Worm (Caenorhabditis elegans) whole organism, mixed stage, embryonic: Measurements from ENCODE around the gene srt-33.

Experiments used
- blmp-1 ChIP-seq: fragments of 150-350 bp; optimal IDR thresholded peaks from 2 replicates; lab custom pipeline; 2014; ENCODE audit warnings: missing biosample characterization, missing genetic modification characterization
- elt-1 ChIP-seq: sonication (generic microtip); optimal IDR thresholded peaks from 2 replicates; lab custom pipeline; 2017; ENCODE audit warnings: missing genetic modification characterization, mild to moderate bottlenecking, missing compliant biosample characterization, antibody characterized with exemption, moderate library complexity, borderline replicate concordance; ENCODE audit not compliant: insufficient read depth
- elt-3 ChIP-seq: fragments of 150-350 bp; optimal IDR thresholded peaks from 2 replicates; lab custom pipeline; 2014; ENCODE audit warnings: missing biosample characterization, missing genetic modification characterization
- lin-13 ChIP-seq: fragments of 150-350 bp; optimal IDR thresholded peaks from 2 replicates; lab custom pipeline; 2014; ENCODE audit warnings: missing biosample characterization, missing genetic modification characterization
- mep-1 ChIP-seq: fragments of 150-350 bp; optimal IDR thresholded peaks from 2 replicates; lab custom pipeline; 2017; ENCODE audit warnings: missing biosample characterization, missing genetic modification reagents, missing genetic modification characterization, inconsistent platforms
- mls-2 ChIP-seq: sonication (generic microtip); optimal IDR thresholded peaks from 2 replicates; lab custom pipeline; 2016; ENCODE audit warnings: mild to moderate bottlenecking, missing genetic modification characterization, moderate library complexity, missing compliant biosample characterization
- nhr-12 ChIP-seq: fragments of 150-350 bp; optimal IDR thresholded peaks from 2 replicates; lab custom pipeline; 2014; ENCODE audit warnings: missing biosample characterization, missing genetic modification characterization
- nhr-237 ChIP-seq: fragments of 150-350 bp; optimal IDR thresholded peaks from 2 replicates; lab custom pipeline; 2014; ENCODE audit warnings: missing biosample characterization, missing genetic modification characterization
- nhr-28 ChIP-seq: fragments of 150-350 bp; optimal IDR thresholded peaks from 2 replicates; lab custom pipeline; 2014; ENCODE audit warnings: missing biosample characterization, missing genetic modification characterization
- snpc-4 ChIP-seq: fragments of 150-350 bp; optimal IDR thresholded peaks from 2 replicates; lab custom pipeline; 2014; ENCODE audit warnings: missing biosample characterization, missing genetic modification characterization
- sptf-1 ChIP-seq: sonication (generic microtip); optimal IDR thresholded peaks from 2 replicates; lab custom pipeline; 2017; ENCODE audit warnings: mild to moderate bottlenecking, missing genetic modification characterization, moderate library complexity, missing compliant biosample characterization
- unc-39 ChIP-seq: fragments of 150-350 bp; optimal IDR thresholded peaks from 2 replicates; lab custom pipeline; 2014; ENCODE audit warnings: missing biosample characterization, missing genetic modification characterization
- unc-62 ChIP-seq: fragments of 150-350 bp; optimal IDR thresholded peaks from 2 replicates; lab custom pipeline; 2014; ENCODE audit warnings: missing biosample characterization, missing genetic modification reagents, missing genetic modification characterization
- ztf-11 ChIP-seq: fragments of 150-350 bp; optimal IDR thresholded peaks from 2 replicates; lab custom pipeline; 2014; ENCODE audit warnings: missing biosample characterization, missing genetic modification characterization

ce11 chrV:14256813-14257212 lies 22.9 kb downstream of the srt-33 start, which contains the start of gene sre-8:
- no peak for TF ChIP-seq unc-62 (GFP tag; lab: Kevin White, UChicago)
- TF ChIP-seq nhr-237 (tag; lab: Kevin White, UChicago), result no peak
- TF ChIP-seq mls-2 (tag; lab: Kevin White, UChicago), result no peak
- no peak for TF ChIP-seq sptf-1
- no peak for TF ChIP-seq snpc-4 (tag; lab: Kevin White, UChicago)
- no peak for TF ChIP-seq nhr-28 (tag; lab: Kevin White, UChicago)
- TF ChIP-seq mep-1 (tag; lab: Kevin White, UChicago), result no peak
- TF ChIP-seq blmp-1 (tag; lab: Kevin White, UChicago), result no peak
- no peak for TF ChIP-seq lin-13
- TF ChIP-seq ztf-11 (tag; lab: Kevin White, UChicago), result no peak
- TF ChIP-seq elt-1 (tag; lab: Kevin White, UChicago), result no peak
- TF ChIP-seq unc-39 (tag; lab: Kevin White, UChicago), result no peak
- TF ChIP-seq elt-3 (tag; lab: Kevin White, UChicago), result no peak
- TF ChIP-seq nhr-12 (tag; lab: Kevin White, UChicago), result no peak
